Worm (Caenorhabditis elegans) whole organism, young adult: Measurements from ENCODE around the gene ugt-3.

Experiments
- B0019.2 ChIP-seq: fragments of 200-800 bp; sonication (Bioruptor generic); conservative IDR thresholded peaks from 2 replicates; pipeline ENCODE4 v1.3.6; 2022; ENCODE audit warnings: missing genetic modification reagents, missing genetic modification characterization, missing compliant biosample characterization
- B0035.1 ChIP-seq: sonication (generic microtip); optimal IDR thresholded peaks from 2 replicates; lab custom pipeline; 2016; ENCODE audit warnings: missing genetic modification characterization, mild to moderate bottlenecking, missing compliant biosample characterization, missing genotype, missing genetic modification reagents
- F37B4.10 ChIP-seq: fragments of 200-800 bp; sonication (Bioruptor generic); IDR thresholded peaks from 2 replicates; pipeline ENCODE4 v1.3.6; 2022; ENCODE audit warnings: missing genetic modification characterization, missing compliant biosample characterization
- F52B5.7 ChIP-seq: sonication (generic microtip); optimal IDR thresholded peaks from 2 replicates; lab custom pipeline; 2016; ENCODE audit warnings: mild to moderate bottlenecking, missing genetic modification characterization, missing compliant biosample characterization
- F57C9.4 ChIP-seq: sonication (generic microtip); optimal IDR thresholded peaks from 2 replicates; lab custom pipeline; 2017; ENCODE audit warnings: mild to moderate bottlenecking, missing genetic modification characterization, missing compliant biosample characterization
- T07F8.4 ChIP-seq: sonication (generic microtip); optimal IDR thresholded peaks from 2 replicates; lab custom pipeline; 2016; ENCODE audit warnings: mild to moderate bottlenecking, missing genetic modification characterization, moderate library complexity, missing compliant biosample characterization
- Y67H2A.10 ChIP-seq: fragments of 200-800 bp; sonication (Bioruptor generic); conservative IDR thresholded peaks from 2 replicates; pipeline ENCODE4 v1.3.6; 2022; ENCODE audit warnings: missing genetic modification reagents, missing genetic modification characterization, missing compliant biosample characterization
- ama-1 ChIP-seq, 3 experiments: fragments of 150-350 bp in 1 of 3; sonication (generic microtip) in 2 of 3; optimal IDR thresholded peaks; 2 replicates each; lab custom pipeline; 2014 to 2018; ENCODE audit warnings: missing biosample characterization in 2 of 3, missing genetic modification characterization in 2 of 3, missing genetic modification reagents in 2 of 3
- aptf-3 ChIP-seq: fragments of 200-800 bp; sonication (Bioruptor generic); IDR thresholded peaks from 2 replicates; pipeline ENCODE4 v1.3.6; 2022; ENCODE audit warnings: missing genetic modification characterization, missing compliant biosample characterization
- cebp-2 ChIP-seq: fragments of 200-800 bp; sonication (Bioruptor generic); IDR thresholded peaks from 2 replicates; pipeline ENCODE4 v1.3.6; 2022; ENCODE audit warnings: missing genetic modification characterization, missing compliant biosample characterization
- ceh-79 ChIP-seq: sonication (generic microtip); optimal IDR thresholded peaks from 2 replicates; lab custom pipeline; 2017; ENCODE audit warnings: mild to moderate bottlenecking, missing genetic modification characterization, missing compliant biosample characterization
- chd-7 ChIP-seq: sonication (generic microtip); optimal IDR thresholded peaks from 2 replicates; lab custom pipeline; 2016; ENCODE audit warnings: mild to moderate bottlenecking, missing genetic modification characterization, moderate library complexity, missing compliant biosample characterization
- him-1 ChIP-seq: sonication (generic microtip); optimal IDR thresholded peaks from 2 replicates; lab custom pipeline; 2016; ENCODE audit warnings: missing genotype, missing genetic modification reagents, missing genetic modification characterization, missing compliant biosample characterization
- let-526 ChIP-seq: fragments of 200-800 bp; sonication (Bioruptor generic); IDR thresholded peaks from 2 replicates; pipeline ENCODE4 v1.3.6; 2022; ENCODE audit warnings: missing genetic modification reagents, missing genetic modification characterization, missing compliant biosample characterization
- let-607 ChIP-seq, 2 experiments: fragments of 200-800 bp in 1 of 2; sonication (Bioruptor generic) in 1 of 2; sonication (generic microtip) in 1 of 2; optimal IDR thresholded peaks; 2 replicates each; lab custom pipeline; 2016 to 2018; ENCODE audit warnings: mild to moderate bottlenecking in 2 of 2, missing compliant biosample characterization in 2 of 2, missing genetic modification characterization in 2 of 2, moderate library complexity in 2 of 2, missing genotype in 1 of 2
- lsl-1 ChIP-seq: fragments of 200-800 bp; sonication (Bioruptor generic); optimal IDR thresholded peaks from 2 replicates; lab custom pipeline; 2018; ENCODE audit warnings: mild to moderate bottlenecking, missing genetic modification characterization, moderate library complexity, missing compliant biosample characterization
- madf-10 ChIP-seq: sonication (generic microtip); optimal IDR thresholded peaks from 2 replicates; lab custom pipeline; 2016; ENCODE audit warnings: mild to moderate bottlenecking, missing genetic modification characterization, missing compliant biosample characterization
- nhr-80 ChIP-seq: sonication (generic microtip); optimal IDR thresholded peaks from 2 replicates; lab custom pipeline; 2016; ENCODE audit warnings: missing genetic modification characterization, missing compliant biosample characterization
- pbrm-1 ChIP-seq: fragments of 200-800 bp; sonication (Bioruptor generic); IDR thresholded peaks from 2 replicates; pipeline ENCODE4 v1.3.6; 2022; ENCODE audit warnings: missing genetic modification reagents, missing genetic modification characterization, missing compliant biosample characterization
- pha-4 ChIP-seq: fragments of 150-350 bp; sonication (generic microtip); optimal IDR thresholded peaks from 2 replicates; lab custom pipeline; 2014; ENCODE audit warnings: missing biosample characterization, missing genetic modification reagents, missing genetic modification characterization
- rcor-1 ChIP-seq: fragments of 200-800 bp; sonication (Bioruptor generic); IDR thresholded peaks from 2 replicates; pipeline ENCODE4 v1.3.6; 2022; ENCODE audit warnings: missing genetic modification reagents, missing genetic modification characterization, missing compliant biosample characterization
- repo-1 ChIP-seq: sonication (generic microtip); optimal IDR thresholded peaks from 2 replicates; lab custom pipeline; 2017; ENCODE audit warnings: mild to moderate bottlenecking, missing genetic modification characterization, missing compliant biosample characterization
- rpc-1 ChIP-seq, 2 experiments: fragments of 150-350 bp in 1 of 2; sonication (generic microtip) in 1 of 2; optimal IDR thresholded peaks; 2 replicates each; lab custom pipeline; 2014 to 2018; ENCODE audit warnings: missing biosample characterization in 1 of 2, missing genetic modification characterization in 1 of 2, missing genetic modification reagents in 1 of 2, missing genotype in 1 of 2
- somi-1 ChIP-seq: fragments of 200-800 bp; sonication (Bioruptor generic); optimal IDR thresholded peaks from 2 replicates; lab custom pipeline; 2018; ENCODE audit warnings: mild to moderate bottlenecking, missing genetic modification characterization, missing compliant biosample characterization
- sptf-2 ChIP-seq: fragments of 200-800 bp; sonication (Bioruptor generic); optimal IDR thresholded peaks from 2 replicates; lab custom pipeline; 2018; ENCODE audit warnings: mild to moderate bottlenecking, missing genetic modification characterization, missing compliant biosample characterization
- tbx-9 ChIP-seq: sonication (generic microtip); optimal IDR thresholded peaks from 2 replicates; lab custom pipeline; 2016; ENCODE audit warnings: borderline replicate concordance, missing genetic modification characterization, inconsistent platforms, missing compliant biosample characterization
- unc-130 ChIP-seq: sonication (generic microtip); optimal IDR thresholded peaks from 2 replicates; lab custom pipeline; 2016; ENCODE audit warnings: missing genetic modification reagents, missing genetic modification characterization, missing compliant biosample characterization
- xnd-1 ChIP-seq: sonication (generic microtip); optimal IDR thresholded peaks from 2 replicates; lab custom pipeline; 2016; ENCODE audit warnings: missing genotype, missing genetic modification reagents, missing genetic modification characterization, missing compliant biosample characterization
- zfh-2 ChIP-seq: fragments of 200-800 bp; sonication (Bioruptor generic); conservative IDR thresholded peaks from 2 replicates; pipeline ENCODE4 v1.3.6; 2022; ENCODE audit warnings: missing genetic modification reagents, missing genetic modification characterization, missing compliant biosample characterization
- zim-3 ChIP-seq: sonication (generic microtip); optimal IDR thresholded peaks from 2 replicates; lab custom pipeline; 2017; ENCODE audit warnings: mild to moderate bottlenecking, missing genetic modification characterization, moderate library complexity, missing compliant biosample characterization
- ztf-22 ChIP-seq: fragments of 200-800 bp; sonication (Bioruptor generic); optimal IDR thresholded peaks from 2 replicates; lab custom pipeline; 2018; ENCODE audit warnings: mild to moderate bottlenecking, missing genetic modification characterization, moderate library complexity, missing compliant biosample characterization
- ztf-28 ChIP-seq: fragments of 200-800 bp; sonication (Bioruptor generic); IDR thresholded peaks from 2 replicates; pipeline ENCODE4 v1.3.6; 2022; ENCODE audit warnings: missing genetic modification reagents, missing genetic modification characterization, missing compliant biosample characterization
- ztf-3 ChIP-seq: fragments of 200-800 bp; sonication (Bioruptor generic); optimal IDR thresholded peaks from 2 replicates; lab custom pipeline; 2018; ENCODE audit warnings: mild to moderate bottlenecking, missing genetic modification characterization, missing compliant biosample characterization

The ugt-3 gene

ce11 chrV:12760913-12761312 lies 39.2 kb downstream of the ugt-3 start, which contains the start of gene F18E2.15:
Gene F18E2.15, minus strand, starts transcription at chrV:12761013.
- TF ChIP-seq let-526 (GFP tag; lab: Robert Waterston, UW) (no peak), F37B4.10 (GFP tag; lab: Robert Waterston, UW) (no peak), lsl-1 (GFP tag; lab: Kevin White, UChicago) (no peak)

DNA sequence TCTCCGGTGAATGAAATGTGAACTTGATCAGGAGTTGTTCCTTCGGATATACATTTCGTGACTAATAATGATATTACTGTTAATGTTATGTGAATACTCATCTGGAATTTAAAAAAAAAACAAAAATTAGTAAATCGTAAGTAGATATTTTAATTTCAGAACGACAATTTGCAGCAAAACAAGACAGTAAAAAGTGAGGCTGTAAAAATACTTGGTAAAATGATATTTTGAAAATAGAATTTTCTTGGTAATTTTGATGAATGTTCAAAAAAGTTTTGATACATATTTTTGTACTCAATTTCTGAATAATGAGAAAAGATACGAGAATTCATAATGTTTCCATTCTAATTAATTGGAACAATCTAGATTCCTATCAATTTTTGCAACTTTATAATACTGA lies 40.4 kb downstream of the ugt-3 start, which contains the start of gene papl-1:
papl-1 (minus strand) TSS at position 101 of the 400 bp plus-strand sequence.
- no peak for TF ChIP-seq sptf-2 (GFP tag; lab: Kevin White, UChicago)

DNA sequence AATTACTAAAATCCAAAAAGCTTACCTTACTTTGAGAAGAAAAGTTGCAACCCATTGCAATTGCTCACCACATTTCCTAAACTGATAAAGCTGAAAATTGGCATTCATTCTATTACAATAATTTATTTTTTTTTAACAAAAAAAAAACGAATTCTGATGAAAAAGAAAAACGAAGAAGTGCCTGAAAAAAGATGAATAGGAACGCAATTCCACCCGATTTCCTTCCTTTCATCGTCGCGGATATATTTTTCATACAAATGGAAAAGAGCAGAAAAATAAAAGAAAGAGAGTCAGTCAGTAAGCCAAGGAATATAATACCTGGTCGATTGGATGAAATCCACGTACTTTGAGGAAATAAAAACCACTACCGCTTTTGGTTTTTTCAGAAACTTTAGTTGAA lies 45.2 kb downstream of the ugt-3 start, which contains the start of gene gpa-13:
gpa-13 (minus strand) TSS at position 101 of the 400 bp plus-strand sequence.
- TF ChIP-seq B0019.2: no peak
- TF ChIP-seq him-1 (tag; lab: Kevin White, UChicago): no peak
- no peak for TF ChIP-seq rpc-1 (optimal IDR thresholded peaks at IDR 0.05; lab: Kevin White, UChicago)
- TF ChIP-seq rpc-1 (tag; optimal IDR thresholded peaks at IDR 0.05; lab: Kevin White, UChicago): no peak
- TF ChIP-seq ztf-28 (GFP tag; lab: Robert Waterston, UW): no peak
- TF ChIP-seq chd-7 (tag; lab: Kevin White, UChicago): no peak
- no peak for TF ChIP-seq repo-1
- no peak for TF ChIP-seq nhr-80
- TF ChIP-seq somi-1 (GFP tag; lab: Kevin White, UChicago): no peak
- TF ChIP-seq rcor-1: no peak
- no peak for TF ChIP-seq ceh-79
- TF ChIP-seq B0035.1 (tag; lab: Kevin White, UChicago): no peak
- TF ChIP-seq xnd-1: no peak
- TF ChIP-seq madf-10 (tag; lab: Kevin White, UChicago): no peak
- TF ChIP-seq, all 124 proteins: peak for 0

ce11 chrV:12752407-12752806 lies 47.7 kb downstream of the ugt-3 start, which contains the start of gene C15C8.8:
Gene C15C8.8, minus strand, starts transcription at chrV:12752507.
- no peak for TF ChIP-seq zim-3
- TF ChIP-seq ama-1 (optimal IDR thresholded peaks at IDR 0.05; lab: Kevin White, UChicago): no peak
- TF ChIP-seq ama-1 (GFP tag; optimal IDR thresholded peaks at IDR 0.05; lab: Kevin White, UChicago): no peak
- no peak for TF ChIP-seq B0019.2
- no peak for TF ChIP-seq let-607 (tag; optimal IDR thresholded peaks at IDR 0.05; lab: Kevin White, UChicago)
- TF ChIP-seq Y67H2A.10 (GFP tag; lab: Robert Waterston, UW): no peak
- TF ChIP-seq rpc-1 (optimal IDR thresholded peaks at IDR 0.05; lab: Kevin White, UChicago): no peak
- TF ChIP-seq rpc-1 (tag; optimal IDR thresholded peaks at IDR 0.05; lab: Kevin White, UChicago): no peak
- TF ChIP-seq F57C9.4 (tag; lab: Kevin White, UChicago): no peak
- TF ChIP-seq tbx-9: no peak
- no peak for TF ChIP-seq unc-130
- TF ChIP-seq cebp-2 (GFP tag; lab: Robert Waterston, UW): no peak
- TF ChIP-seq F52B5.7: no peak
- no peak for TF ChIP-seq T07F8.4
- no peak for TF ChIP-seq pbrm-1 (GFP tag; lab: Robert Waterston, UW)
- no peak for TF ChIP-seq ztf-22 (GFP tag; lab: Kevin White, UChicago)
- no peak for TF ChIP-seq zfh-2 (GFP tag; lab: Robert Waterston, UW)
- no peak for TF ChIP-seq ztf-3
- TF ChIP-seq sptf-2 (GFP tag; lab: Kevin White, UChicago): no peak
- no peak for TF ChIP-seq aptf-3 (GFP tag; lab: Robert Waterston, UW)
- TF ChIP-seq pha-4 (tag; lab: Kevin White, UChicago): no peak
- TF ChIP-seq, all 124 proteins: peak for 0
